Fruit fly (Drosophila melanogaster) whole organism, embryonic: ENCODE results near the gene CG42822.

Experiments
- Ada2b ChIP-seq: fragments of 200-800 bp; sonication (Bioruptor generic); IDR thresholded peaks from 2 replicates; pipeline ENCODE4 v1.3.6; 2022; ENCODE audit warnings: missing biosample characterization, missing genetic modification characterization
- Awh ChIP-seq: fragments of 200-800 bp; sonication (Bioruptor generic); IDR thresholded peaks from 2 replicates; pipeline ENCODE4, ENCODE4 v1.3.6; 2022; ENCODE audit warnings: missing biosample characterization, missing genetic modification characterization
- CG10565 ChIP-seq: fragments of 200-800 bp; sonication (Bioruptor generic); optimal IDR thresholded peaks from 3 replicates; lab custom pipeline; 2016; ENCODE audit warnings: missing biosample characterization, mild to moderate bottlenecking, missing genetic modification characterization
- CG10654 ChIP-seq: fragments of 200-800 bp; sonication (Bioruptor generic); optimal IDR thresholded peaks from 2 replicates; lab custom pipeline; 2016; ENCODE audit warnings: missing biosample characterization, missing genetic modification characterization
- CG10959 ChIP-seq: fragments of 200-800 bp; sonication (Bioruptor generic); IDR thresholded peaks from 2 replicates; pipeline ENCODE4 v1.3.6; 2022; ENCODE audit warnings: missing biosample characterization, missing genetic modification characterization
- CG11085 ChIP-seq: fragments of 200-800 bp; sonication (Bioruptor generic); IDR thresholded peaks from 2 replicates; pipeline ENCODE4 v1.3.6; 2022; ENCODE audit warnings: missing biosample characterization, missing genetic modification characterization
- CG1233 ChIP-seq: fragments of 200-800 bp; sonication (Bioruptor generic); optimal IDR thresholded peaks from 4 replicates; lab custom pipeline; 2018; ENCODE audit warnings: missing biosample characterization, mild to moderate bottlenecking, missing genetic modification characterization
- CG12391 ChIP-seq: fragments of 200-800 bp; sonication (Bioruptor generic); optimal IDR thresholded peaks from 3 replicates; lab custom pipeline; 2018; ENCODE audit warnings: missing biosample characterization, mild to moderate bottlenecking, missing genetic modification characterization, moderate library complexity
- CG12659 ChIP-seq: fragments of 200-800 bp; sonication (Bioruptor generic); optimal IDR thresholded peaks from 3 replicates; lab custom pipeline; 2017; ENCODE audit warnings: mild to moderate bottlenecking, missing biosample characterization, missing genetic modification reagents, missing genetic modification characterization
- CG14860 ChIP-seq: fragments of 200-800 bp; sonication (Bioruptor generic); IDR thresholded peaks from 3 replicates; pipeline ENCODE4 v1.3.6; 2022; ENCODE audit warnings: missing biosample characterization, missing genetic modification characterization; ENCODE audit not compliant: partially characterized antibody
- CG18619 ChIP-seq: fragments of 200-800 bp; sonication (Bioruptor generic); optimal IDR thresholded peaks from 3 replicates; lab custom pipeline; 2017; ENCODE audit warnings: missing biosample characterization, mild to moderate bottlenecking, missing genetic modification characterization
- CG2116 ChIP-seq: fragments of 200-800 bp; sonication (Bioruptor generic); optimal IDR thresholded peaks from 3 replicates; lab custom pipeline; 2018; ENCODE audit warnings: missing biosample characterization, mild to moderate bottlenecking, missing genetic modification characterization
- CG2199 ChIP-seq: fragments of 200-800 bp; sonication (Bioruptor generic); IDR thresholded peaks from 3 replicates; pipeline ENCODE4 v1.3.6; 2022; ENCODE audit warnings: missing biosample characterization, missing genetic modification characterization
- CG2712 ChIP-seq: fragments of 200-800 bp; optimal IDR thresholded peaks from 3 replicates; lab custom pipeline; 2019; ENCODE audit warnings: missing biosample characterization, mild to moderate bottlenecking, missing genetic modification characterization, moderate library complexity
- CG3281 ChIP-seq: fragments of 200-800 bp; sonication (Bioruptor generic); optimal IDR thresholded peaks from 3 replicates; lab custom pipeline; 2017; ENCODE audit warnings: missing biosample characterization, mild to moderate bottlenecking, missing genetic modification characterization
- CG33557 ChIP-seq: fragments of 200-800 bp; sonication (Bioruptor generic); optimal IDR thresholded peaks from 2 replicates; lab custom pipeline; 2019; ENCODE audit warnings: missing biosample characterization, mild to moderate bottlenecking, missing genetic modification characterization, moderate library complexity
- CG3995 ChIP-seq: fragments of 200-800 bp; sonication (Bioruptor generic); optimal IDR thresholded peaks from 3 replicates; lab custom pipeline; 2016; ENCODE audit warnings: missing biosample characterization, missing genetic modification characterization
- CG4820 ChIP-seq: fragments of 200-800 bp; sonication (Bioruptor generic); optimal IDR thresholded peaks from 3 replicates; lab custom pipeline; 2016; ENCODE audit warnings: missing biosample characterization, missing genetic modification characterization
- CG7372 ChIP-seq: fragments of 200-800 bp; sonication (Bioruptor generic); IDR thresholded peaks from 2 replicates; pipeline ENCODE4 v1.3.6; 2022; ENCODE audit warnings: missing biosample characterization, missing genetic modification characterization
- CG7928 ChIP-seq: fragments of 200-800 bp; sonication (Bioruptor generic); optimal IDR thresholded peaks from 2 replicates; lab custom pipeline; 2017; ENCODE audit warnings: missing biosample characterization, mild to moderate bottlenecking, missing genetic modification characterization
- CG7987 ChIP-seq: fragments of 200-800 bp; sonication (Bioruptor generic); optimal IDR thresholded peaks from 2 replicates; lab custom pipeline; 2018; ENCODE audit warnings: missing biosample characterization, mild to moderate bottlenecking, missing genetic modification characterization, moderate library complexity
- CG8944 ChIP-seq: fragments of 200-800 bp; sonication (Bioruptor generic); optimal IDR thresholded peaks from 3 replicates; lab custom pipeline; 2016; ENCODE audit warnings: missing biosample characterization, missing genetic modification characterization
- Chrac-16 ChIP-seq: fragments of 200-800 bp; sonication (Bioruptor generic); optimal IDR thresholded peaks from 3 replicates; lab custom pipeline; 2016; ENCODE audit warnings: missing biosample characterization, missing genetic modification characterization
- CrebB ChIP-seq: fragments of 200-800 bp; sonication (Bioruptor generic); optimal IDR thresholded peaks from 3 replicates; lab custom pipeline; 2018; ENCODE audit warnings: missing biosample characterization, mild to moderate bottlenecking, missing genetic modification characterization
- Dfd ChIP-seq, 2 experiments: fragments of >200 bp; optimal IDR thresholded peaks; 2 replicates each; lab custom pipeline; 2017; ENCODE audit warnings: missing biosample characterization in 2 of 2, missing genetic modification characterization in 2 of 2
- Hmr ChIP-seq: fragments of 200-800 bp; sonication (Bioruptor generic); optimal IDR thresholded peaks from 3 replicates; lab custom pipeline; 2017; ENCODE audit warnings: mild to moderate bottlenecking, missing biosample characterization, missing genetic modification reagents, missing genetic modification characterization
- Meics ChIP-seq: fragments of 200-800 bp; sonication (Bioruptor generic); optimal IDR thresholded peaks from 2 replicates; lab custom pipeline; 2017; ENCODE audit warnings: missing biosample characterization, mild to moderate bottlenecking, missing genetic modification characterization
- NC2β ChIP-seq: fragments of 200-800 bp; sonication (Bioruptor generic); optimal IDR thresholded peaks from 2 replicates; lab custom pipeline; 2016; ENCODE audit warnings: missing biosample characterization, missing genetic modification characterization
- Oaz ChIP-seq: fragments of 200-800 bp; sonication (Bioruptor generic); IDR thresholded peaks from 2 replicates; pipeline ENCODE4 v1.3.6; 2022; ENCODE audit warnings: missing biosample characterization, missing genetic modification characterization
- Ptx1 ChIP-seq: fragments of 200-800 bp; sonication (Bioruptor generic); IDR thresholded peaks from 2 replicates; pipeline ENCODE4 v1.3.6; 2022; ENCODE audit warnings: missing biosample characterization, missing genetic modification characterization
- abd-A ChIP-seq: fragments of 200-800 bp; sonication (Bioruptor generic); optimal IDR thresholded peaks from 3 replicates; lab custom pipeline; 2019; ENCODE audit warnings: missing biosample characterization, mild to moderate bottlenecking, missing genetic modification characterization, moderate library complexity
- ap ChIP-seq: fragments of 200-800 bp; sonication (Bioruptor generic); IDR thresholded peaks from 2 replicates; pipeline ENCODE4 v1.3.6; 2022; ENCODE audit warnings: missing biosample characterization, missing genetic modification characterization
- bab2 ChIP-seq: fragments of 200-800 bp; sonication (Bioruptor generic); optimal IDR thresholded peaks from 2 replicates; lab custom pipeline; 2016; ENCODE audit warnings: missing biosample characterization, missing genetic modification characterization
- btn ChIP-seq: fragments of 200-800 bp; sonication (Bioruptor generic); optimal IDR thresholded peaks from 2 replicates; lab custom pipeline; 2016; ENCODE audit warnings: missing biosample characterization, missing genetic modification characterization
- ci ChIP-seq: fragments of 200-800 bp; sonication (Bioruptor generic); IDR thresholded peaks from 3 replicates; pipeline ENCODE4 v1.3.6; 2022; ENCODE audit warnings: missing biosample characterization, missing genetic modification characterization
- crol ChIP-seq: fragments of 200-800 bp; sonication (Bioruptor generic); IDR thresholded peaks from 2 replicates; pipeline ENCODE4 v1.3.6; 2022; ENCODE audit warnings: missing biosample characterization, missing genetic modification characterization
- cwo ChIP-seq: fragments of 200-800 bp; sonication (Bioruptor generic); optimal IDR thresholded peaks from 3 replicates; lab custom pipeline; 2017; ENCODE audit warnings: missing biosample characterization, missing genetic modification characterization, mild to moderate bottlenecking, moderate library complexity, missing genetic modification reagents
- dm ChIP-seq: fragments of 200-800 bp; sonication (Bioruptor generic); optimal IDR thresholded peaks from 3 replicates; lab custom pipeline; 2016; ENCODE audit warnings: missing biosample characterization, missing genetic modification characterization
- ems ChIP-seq: fragments of 200-800 bp; sonication (Bioruptor generic); optimal IDR thresholded peaks from 3 replicates; lab custom pipeline; 2016; ENCODE audit warnings: missing biosample characterization, missing genetic modification characterization
- fu2 ChIP-seq: fragments of 200-800 bp; sonication (Bioruptor generic); optimal IDR thresholded peaks from 2 replicates; lab custom pipeline; 2016; ENCODE audit warnings: missing biosample characterization, missing genetic modification characterization
- ind ChIP-seq: fragments of 200-800 bp; sonication (Bioruptor generic); optimal IDR thresholded peaks from 3 replicates; lab custom pipeline; 2016; ENCODE audit warnings: missing biosample characterization, missing genetic modification characterization
- knrl ChIP-seq: fragments of 200-800 bp; sonication (Bioruptor generic); IDR thresholded peaks from 3 replicates; pipeline ENCODE4 v1.3.6; 2022; ENCODE audit warnings: missing biosample characterization, missing genetic modification characterization; ENCODE audit not compliant: partially characterized antibody
- nau ChIP-seq: fragments of 200-800 bp; sonication (Bioruptor generic); optimal IDR thresholded peaks from 3 replicates; lab custom pipeline; 2017; ENCODE audit warnings: missing biosample characterization, mild to moderate bottlenecking, missing genetic modification characterization, missing genetic modification reagents
- nerfin-1 ChIP-seq: fragments of 200-800 bp; sonication (Bioruptor generic); optimal IDR thresholded peaks from 3 replicates; lab custom pipeline; 2019; ENCODE audit warnings: missing biosample characterization, mild to moderate bottlenecking, missing genetic modification characterization, moderate library complexity
- nerfin-2 ChIP-seq: fragments of 200-800 bp; sonication (Bioruptor generic); IDR thresholded peaks from 2 replicates; pipeline ENCODE4 v1.3.6; 2022; ENCODE audit warnings: missing biosample characterization, missing genetic modification characterization; ENCODE audit not compliant: partially characterized antibody
- nmo ChIP-seq: fragments of 200-800 bp; sonication (Bioruptor generic); optimal IDR thresholded peaks from 2 replicates; lab custom pipeline; 2018; ENCODE audit warnings: missing biosample characterization, mild to moderate bottlenecking, missing genetic modification characterization, moderate library complexity
- scrt ChIP-seq: fragments of 200-800 bp; sonication (Bioruptor generic); optimal IDR thresholded peaks from 2 replicates; lab custom pipeline; 2018; ENCODE audit warnings: missing biosample characterization, mild to moderate bottlenecking, missing genetic modification characterization, moderate library complexity
- sisA ChIP-seq: fragments of 200-800 bp; sonication (Bioruptor generic); IDR thresholded peaks from 2 replicates; pipeline ENCODE4 v1.3.6; 2022; ENCODE audit warnings: missing biosample characterization, missing genetic modification characterization
- sqz ChIP-seq: fragments of 200-800 bp; sonication (Bioruptor generic); optimal IDR thresholded peaks from 3 replicates; lab custom pipeline; 2018; ENCODE audit warnings: missing biosample characterization, mild to moderate bottlenecking, missing genetic modification characterization
- trem ChIP-seq: fragments of 200-800 bp; optimal IDR thresholded peaks from 3 replicates; lab custom pipeline; 2019; ENCODE audit warnings: missing biosample characterization, mild to moderate bottlenecking, missing genetic modification characterization, moderate library complexity
- ttk ChIP-seq: fragments of 200-800 bp; sonication (Bioruptor generic); IDR thresholded peaks from 2 replicates; pipeline ENCODE4 v2.1.2; 2022; ENCODE audit warnings: missing biosample characterization, missing genetic modification characterization

The CG42822 gene

dm6 chr3R:17402434-17402833 is 11.3 kb upstream of the CG42822 start, which contains the start of gene Sur-8 (continued):
- TF ChIP-seq CG10565 (no peak), cwo (no peak), CG1233 (GFP tag; lab: Kevin White, UChicago) (peak; percentile 61), CG7928 (GFP tag; lab: Kevin White, UChicago) (no peak), ind (GFP tag; lab: Kevin White, UChicago) (peak; percentile 64), knrl (peak; percentile 42; the same call in 2 of the 3 replicates), nerfin-2 (GFP tag; lab: Robert Waterston, UW) (no peak), CG7372 (GFP tag; lab: Robert Waterston, UW) (peak; percentile 98), CG18619 (GFP tag; lab: Kevin White, UChicago) (peak; percentile 55), CrebB (tag; lab: Kevin White, UChicago) (no peak), CG2712 (tag; lab: Kevin White, UChicago) (no peak), ems (GFP tag; lab: Kevin White, UChicago) (no peak), CG2199 (GFP tag; lab: Robert Waterston, UW) (no peak), dm (GFP tag; lab: Kevin White, UChicago) (peak; percentile 31), abd-A (no peak), nmo (peak; percentile 44), Ada2b (GFP tag; lab: Robert Waterston, UW) (peak; percentile 69), btn (GFP tag; lab: Kevin White, UChicago) (no peak), CG12391 (no peak), Awh (GFP tag; lab: Robert Waterston, UW) (no peak), CG3995 (GFP tag; lab: Kevin White, UChicago) (peak; percentile 35), Chrac-16 (GFP tag; lab: Kevin White, UChicago) (peak; percentile 73), CG14860 (GFP tag; lab: Robert Waterston, UW) (no peak), nau (GFP tag; lab: Kevin White, UChicago) (peak; percentile 30), CG7987 (peak; percentile 64), bab2 (GFP tag; lab: Kevin White, UChicago) (peak; percentile 70), Oaz (0 out of 2 replicates have a peak, but pooled peaks have one; percentile 45), fu2 (GFP tag; lab: Kevin White, UChicago) (peak; percentile 27), Ptx1 (GFP tag; lab: Robert Waterston, UW) (peak; percentile 81), CG4820 (GFP tag; lab: Kevin White, UChicago) (peak; percentile 52), CG3281 (GFP tag; lab: Kevin White, UChicago) (peak; percentile 21), trem (tag; lab: Kevin White, UChicago) (no peak), CG12659 (GFP tag; lab: Kevin White, UChicago) (peak; percentile 65), Dfd (GFP tag; optimal IDR thresholded peaks at IDR 0.05; lab: Kevin White, UChicago) (no peak), crol (no peak), NC2β (peak; percentile 52), CG33557 (GFP tag; lab: Kevin White, UChicago) (no peak), CG10959 (GFP tag; lab: Robert Waterston, UW) (peak; percentile 29; the same call in 1 of the 2 replicates), CG2116 (peak; percentile 54), Meics (peak; percentile 74), scrt (GFP tag; lab: Kevin White, UChicago) (peak; percentile 24), CG8944 (peak; percentile 69), Hmr (peak; percentile 76), sqz (GFP tag; lab: Kevin White, UChicago) (no peak), ttk (GFP tag; lab: Robert Waterston, UW) (peak; percentile 64), sisA (peak; percentile 76), CG11085 (GFP tag; lab: Robert Waterston, UW) (peak; percentile 66), nerfin-1 (tag; lab: Kevin White, UChicago) (no peak), ci (GFP tag; lab: Robert Waterston, UW) (peak; percentile 86), CG10654 (GFP tag; lab: Kevin White, UChicago) (peak; percentile 40), ap (GFP tag; lab: Robert Waterston, UW) (peak; percentile 37; the same call in 1 of the 2 replicates)
